Worm (Caenorhabditis elegans) whole organism, young adult: ENCODE results near the gene thk-1.
A peak's percentile ranks its signal among the peaks of the same experiment; 100 is the strongest.

Experiments
- B0336.3 ChIP-seq: fragments of 200-800 bp; sonication (Bioruptor generic); IDR thresholded peaks from 2 replicates; pipeline ENCODE4 v1.3.6; 2022; ENCODE audit warnings: missing genetic modification characterization, missing compliant biosample characterization
- C06A6.2 ChIP-seq: fragments of 200-800 bp; sonication (Bioruptor generic); conservative IDR thresholded peaks from 2 replicates; pipeline ENCODE4 v1.3.6; 2022; ENCODE audit warnings: missing genetic modification characterization, missing compliant biosample characterization
- F10E7.11 ChIP-seq: sonication (generic microtip); optimal IDR thresholded peaks from 2 replicates; lab custom pipeline; 2017; ENCODE audit warnings: mild to moderate bottlenecking, missing genetic modification characterization, moderate library complexity, missing compliant biosample characterization
- F23B12.7 ChIP-seq: sonication (generic microtip); optimal IDR thresholded peaks from 2 replicates; lab custom pipeline; 2017; ENCODE audit warnings: missing genetic modification characterization, mild to moderate bottlenecking, missing compliant biosample characterization, antibody characterized with exemption, moderate library complexity; ENCODE audit not compliant: insufficient read depth
- F33H1.4 ChIP-seq: fragments of 200-800 bp; sonication (Bioruptor generic); IDR thresholded peaks from 2 replicates; pipeline ENCODE4 v1.3.6; 2022; ENCODE audit warnings: missing genetic modification reagents, missing genetic modification characterization, missing compliant biosample characterization
- F52B5.7 ChIP-seq: sonication (generic microtip); optimal IDR thresholded peaks from 2 replicates; lab custom pipeline; 2016; ENCODE audit warnings: mild to moderate bottlenecking, missing genetic modification characterization, missing compliant biosample characterization
- Y67H2A.10 ChIP-seq: fragments of 200-800 bp; sonication (Bioruptor generic); conservative IDR thresholded peaks from 2 replicates; pipeline ENCODE4 v1.3.6; 2022; ENCODE audit warnings: missing genetic modification reagents, missing genetic modification characterization, missing compliant biosample characterization
- Y79H2A.3 ChIP-seq: fragments of 200-800 bp; sonication (Bioruptor generic); conservative IDR thresholded peaks from 2 replicates; pipeline ENCODE4 v1.3.6; 2022; ENCODE audit warnings: missing genetic modification reagents, missing genetic modification characterization, missing compliant biosample characterization
- Y95B8A.8 ChIP-seq: fragments of 200-800 bp; sonication (Bioruptor generic); IDR thresholded peaks from 2 replicates; pipeline ENCODE4 v1.3.6; 2022; ENCODE audit warnings: missing genetic modification reagents, missing genetic modification characterization, missing compliant biosample characterization
- aptf-2 ChIP-seq: fragments of 200-800 bp; sonication (Bioruptor generic); conservative IDR thresholded peaks from 2 replicates; pipeline ENCODE4 v1.3.6; 2022; ENCODE audit warnings: missing genetic modification reagents, missing genetic modification characterization, missing compliant biosample characterization
- athp-1 ChIP-seq: sonication (generic microtip); optimal IDR thresholded peaks from 2 replicates; lab custom pipeline; 2017; ENCODE audit warnings: mild to moderate bottlenecking, missing genetic modification characterization, missing compliant biosample characterization
- attf-3 ChIP-seq: fragments of 200-800 bp; sonication (Bioruptor generic); conservative IDR thresholded peaks from 2 replicates; pipeline ENCODE4 v1.3.6; 2022; ENCODE audit warnings: missing genetic modification reagents, missing genetic modification characterization, missing compliant biosample characterization
- attf-5 ChIP-seq: fragments of 200-800 bp; sonication (Bioruptor generic); optimal IDR thresholded peaks from 2 replicates; lab custom pipeline; 2018; ENCODE audit warnings: mild to moderate bottlenecking, missing genetic modification characterization, missing compliant biosample characterization
- attf-6 ChIP-seq: fragments of 200-800 bp; sonication (Bioruptor generic); IDR thresholded peaks from 2 replicates; pipeline ENCODE4 v1.3.6; 2022; ENCODE audit warnings: missing genetic modification reagents, missing genetic modification characterization, missing compliant biosample characterization
- ceh-27 ChIP-seq: fragments of 200-800 bp; sonication (Bioruptor generic); optimal IDR thresholded peaks from 2 replicates; lab custom pipeline; 2018; ENCODE audit warnings: mild to moderate bottlenecking, missing genetic modification characterization, moderate library complexity, missing compliant biosample characterization
- ceh-79 ChIP-seq: sonication (generic microtip); optimal IDR thresholded peaks from 2 replicates; lab custom pipeline; 2017; ENCODE audit warnings: mild to moderate bottlenecking, missing genetic modification characterization, missing compliant biosample characterization
- dox-1 ChIP-seq: fragments of 200-800 bp; sonication (Bioruptor generic); IDR thresholded peaks from 2 replicates; pipeline ENCODE4 v1.3.6; 2022; ENCODE audit warnings: missing genetic modification reagents, missing genetic modification characterization, missing compliant biosample characterization
- dpl-1 ChIP-seq: fragments of 150-350 bp; optimal IDR thresholded peaks from 2 replicates; lab custom pipeline; 2014; ENCODE audit warnings: missing biosample characterization, missing genetic modification reagents, missing genetic modification characterization
- efl-1 ChIP-seq: fragments of 150-350 bp; optimal IDR thresholded peaks from 2 replicates; lab custom pipeline; 2014; ENCODE audit warnings: missing biosample characterization, missing genetic modification reagents, missing genetic modification characterization
- gei-17 ChIP-seq: fragments of 200-800 bp; sonication (Bioruptor generic); optimal IDR thresholded peaks from 2 replicates; lab custom pipeline; 2018; ENCODE audit warnings: mild to moderate bottlenecking, missing genetic modification characterization, missing compliant biosample characterization
- hmg-1.2 ChIP-seq: fragments of 200-800 bp; sonication (Bioruptor generic); IDR thresholded peaks from 2 replicates; pipeline ENCODE4 v1.3.6; 2022; ENCODE audit warnings: missing genetic modification reagents, missing genetic modification characterization, missing compliant biosample characterization
- hrde-1 ChIP-seq: sonication (generic microtip); optimal IDR thresholded peaks from 2 replicates; lab custom pipeline; 2016; ENCODE audit warnings: missing genetic modification characterization, mild to moderate bottlenecking, missing compliant biosample characterization, moderate library complexity, missing genotype, missing genetic modification reagents, borderline replicate concordance
- lin-35 ChIP-seq, 3 experiments: fragments of 150-350 bp in 2 of 3; sonication (generic microtip) in 1 of 3; optimal IDR thresholded peaks; 2 replicates each; lab custom pipeline; 2014 to 2018; ENCODE audit warnings: missing biosample characterization in 3 of 3, missing genetic modification characterization in 3 of 3, missing genetic modification reagents in 3 of 3
- lin-40 ChIP-seq: sonication (generic microtip); optimal IDR thresholded peaks from 2 replicates; lab custom pipeline; 2016; ENCODE audit warnings: missing genetic modification characterization, mild to moderate bottlenecking, missing compliant biosample characterization, missing genotype, missing genetic modification reagents
- lin-54 ChIP-seq: fragments of 200-800 bp; sonication (Bioruptor generic); optimal IDR thresholded peaks from 2 replicates; lab custom pipeline; 2018; ENCODE audit warnings: mild to moderate bottlenecking, missing genetic modification characterization, missing compliant biosample characterization
- lsl-1 ChIP-seq: fragments of 200-800 bp; sonication (Bioruptor generic); optimal IDR thresholded peaks from 2 replicates; lab custom pipeline; 2018; ENCODE audit warnings: mild to moderate bottlenecking, missing genetic modification characterization, moderate library complexity, missing compliant biosample characterization
- madf-3 ChIP-seq: fragments of 200-800 bp; sonication (Bioruptor generic); IDR thresholded peaks from 2 replicates; pipeline ENCODE4 v1.3.6; 2022; ENCODE audit warnings: missing genetic modification reagents, missing genetic modification characterization, missing compliant biosample characterization
- madf-6 ChIP-seq: fragments of 200-800 bp; sonication (Bioruptor generic); IDR thresholded peaks from 2 replicates; pipeline ENCODE4 v1.3.6; 2022; ENCODE audit warnings: missing genetic modification reagents, missing genetic modification characterization, missing compliant biosample characterization
- mcd-1 ChIP-seq: fragments of 200-800 bp; sonication (Bioruptor generic); IDR thresholded peaks from 2 replicates; pipeline ENCODE4 v1.3.6; 2022; ENCODE audit warnings: missing genetic modification reagents, missing genetic modification characterization, missing compliant biosample characterization
- nfya-1 ChIP-seq: sonication (generic microtip); optimal IDR thresholded peaks from 2 replicates; lab custom pipeline; 2017; ENCODE audit warnings: antibody characterized with exemption, missing compliant biosample characterization, missing genetic modification characterization, borderline replicate concordance; ENCODE audit not compliant: insufficient read depth
- nhr-80 ChIP-seq: sonication (generic microtip); optimal IDR thresholded peaks from 2 replicates; lab custom pipeline; 2016; ENCODE audit warnings: missing genetic modification characterization, missing compliant biosample characterization
- rpc-1 ChIP-seq, 2 experiments: fragments of 150-350 bp in 1 of 2; sonication (generic microtip) in 1 of 2; optimal IDR thresholded peaks; 2 replicates each; lab custom pipeline; 2014 to 2018; ENCODE audit warnings: missing biosample characterization in 1 of 2, missing genetic modification characterization in 1 of 2, missing genetic modification reagents in 1 of 2, missing genotype in 1 of 2
- sdz-38 ChIP-seq: sonication (generic microtip); optimal IDR thresholded peaks from 2 replicates; lab custom pipeline; 2016; ENCODE audit warnings: missing genotype, missing genetic modification characterization, missing compliant biosample characterization
- snpc-3.4 ChIP-seq: sonication (generic microtip); optimal IDR thresholded peaks from 2 replicates; lab custom pipeline; 2017; ENCODE audit warnings: missing genetic modification characterization, mild to moderate bottlenecking, missing compliant biosample characterization, antibody characterized with exemption, moderate library complexity, missing genotype, missing genetic modification reagents
- snpc-4 ChIP-seq, 5 experiments: fragments of 150-350 bp in 1 of 5; sonication (generic microtip) in 4 of 5; optimal IDR thresholded peaks; 2 replicates each; lab custom pipeline; 2014 to 2018; ENCODE audit warnings: missing genetic modification characterization in 5 of 5, missing biosample characterization in 3 of 5, antibody characterized with exemption in 2 of 5, mild to moderate bottlenecking in 2 of 5, missing compliant biosample characterization in 2 of 5, missing genotype in 2 of 5, moderate library complexity in 2 of 5, missing genetic modification reagents in 1 of 5
- tbp1 ChIP-seq: fragments of 200-800 bp; sonication (Bioruptor generic); optimal IDR thresholded peaks from 2 replicates; lab custom pipeline; 2018; ENCODE audit warnings: mild to moderate bottlenecking, missing genetic modification characterization, missing compliant biosample characterization
- unc-130 ChIP-seq: sonication (generic microtip); optimal IDR thresholded peaks from 2 replicates; lab custom pipeline; 2016; ENCODE audit warnings: missing genetic modification reagents, missing genetic modification characterization, missing compliant biosample characterization
- zfh-2 ChIP-seq: fragments of 200-800 bp; sonication (Bioruptor generic); conservative IDR thresholded peaks from 2 replicates; pipeline ENCODE4 v1.3.6; 2022; ENCODE audit warnings: missing genetic modification reagents, missing genetic modification characterization, missing compliant biosample characterization
- ztf-18 ChIP-seq: sonication (generic microtip); optimal IDR thresholded peaks from 2 replicates; lab custom pipeline; 2016; ENCODE audit warnings: missing genotype, mild to moderate bottlenecking, missing genetic modification characterization, missing compliant biosample characterization
- ztf-26 ChIP-seq: sonication (generic microtip); optimal IDR thresholded peaks from 2 replicates; lab custom pipeline; 2017; ENCODE audit warnings: missing genetic modification characterization, missing compliant biosample characterization
- ztf-3 ChIP-seq: fragments of 200-800 bp; sonication (Bioruptor generic); optimal IDR thresholded peaks from 2 replicates; lab custom pipeline; 2018; ENCODE audit warnings: mild to moderate bottlenecking, missing genetic modification characterization, missing compliant biosample characterization

thk-1 gene

ce11 chrIV:10286655-10287054 is 5.3 kb upstream of the thk-1 start, which contains the start of gene ebax-1:
TSS of gene ebax-1 (plus strand) at chrIV:10286955.
- no peak for TF ChIP-seq attf-6 (GFP tag; lab: Robert Waterston, UW)

ce11 chrIV:10285328-10285727 is 3.9 kb upstream of the thk-1 start:
- peak; percentile 43; the same call in 1 of the 2 replicates for TF ChIP-seq madf-6 (GFP tag; lab: Robert Waterston, UW)
- TF ChIP-seq F33H1.4 (GFP tag; lab: Robert Waterston, UW): peak; percentile 68
- peak; percentile 69 for TF ChIP-seq lsl-1
- no peak for TF ChIP-seq tbp1 (GFP tag; lab: Kevin White, UChicago)
- TF ChIP-seq unc-130: no peak
- no peak for TF ChIP-seq sdz-38 (tag; lab: Kevin White, UChicago)
- TF ChIP-seq, all 124 proteins: peak for 3

- TF ChIP-seq nfya-1 (no peak), athp-1 (tag; lab: Kevin White, UChicago) (no peak), Y95B8A.8 (GFP tag; lab: Robert Waterston, UW) (0 out of 2 replicates have a peak, but pooled peaks have one; percentile 15), C06A6.2 (GFP tag; lab: Robert Waterston, UW) (no peak), ceh-27 (peak; percentile 53), aptf-2 (GFP tag; lab: Robert Waterston, UW) (0 out of 2 replicates have a peak, but pooled peaks have one; percentile 8), hmg-1.2 (GFP tag; lab: Robert Waterston, UW) (peak; percentile 91; the same call in 1 of the 2 replicates), attf-5 (peak; percentile 77), F10E7.11 (tag; lab: Kevin White, UChicago) (no peak), madf-6 (GFP tag; lab: Robert Waterston, UW) (peak; percentile 43), F52B5.7 (tag; lab: Kevin White, UChicago) (no peak), madf-3 (GFP tag; lab: Robert Waterston, UW) (no peak), ztf-3 (GFP tag; lab: Kevin White, UChicago) (no peak), dox-1 (GFP tag; lab: Robert Waterston, UW) (peak; percentile 71), ztf-18 (tag; lab: Kevin White, UChicago) (peak; percentile 19), ceh-79 (tag; lab: Kevin White, UChicago) (no peak), B0336.3 (GFP tag; lab: Robert Waterston, UW) (peak; percentile 14; the same call in 1 of the 2 replicates), Y67H2A.10 (GFP tag; lab: Robert Waterston, UW) (no peak), attf-3 (GFP tag; lab: Robert Waterston, UW) (0 out of 2 replicates have a peak, but pooled peaks have one; percentile 38), lin-54 (GFP tag; lab: Kevin White, UChicago) (peak; percentile 76), lin-40 (tag; lab: Kevin White, UChicago) (peak; percentile 30), nhr-80 (peak; percentile 70), gei-17 (GFP tag; lab: Kevin White, UChicago) (no peak), snpc-4 (GFP tag; optimal IDR thresholded peaks at IDR 0.05; lab: Kevin White, UChicago) (peak; percentile 24), snpc-4 (tag; optimal IDR thresholded peaks at IDR 0.05; lab: Kevin White, UChicago) (peak in 2 of 4 experiments; percentile 3 to 47), snpc-3.4 (peak; percentile 38), mcd-1 (GFP tag; lab: Robert Waterston, UW) (peak; percentile 80), efl-1 (GFP tag; lab: Kevin White, UChicago) (peak; percentile 61), F23B12.7 (tag; lab: Kevin White, UChicago) (peak; percentile 13), rpc-1 (optimal IDR thresholded peaks at IDR 0.05; lab: Kevin White, UChicago) (no peak), rpc-1 (tag; optimal IDR thresholded peaks at IDR 0.05; lab: Kevin White, UChicago) (no peak), Y79H2A.3 (GFP tag; lab: Robert Waterston, UW) (no peak), ztf-26 (tag; lab: Kevin White, UChicago) (no peak), lin-35 (GFP tag; optimal IDR thresholded peaks at IDR 0.05; lab: Kevin White, UChicago) (peak in 1 of 3 experiments; percentile 59), zfh-2 (GFP tag; lab: Robert Waterston, UW) (peak; percentile 78), hrde-1 (tag; lab: Kevin White, UChicago) (no peak), dpl-1 (GFP tag; lab: Kevin White, UChicago) (peak; percentile 49)
Observed at ce11 chrIV:10284194-10284910, 3.0 kb upstream of the thk-1 start, which contains the start of gene rad-51. TSS of gene rad-51 (minus strand) at chrIV:10284244.
